Worm (Caenorhabditis elegans) whole organism, midembryonic: Measurements from ENCODE around the gene ttr-35.

Experiments used
- T22C8.4 ChIP-seq: fragments of 200-800 bp; sonication (Bioruptor generic); IDR thresholded peaks from 2 replicates; pipeline ENCODE4 v1.3.6; 2022; ENCODE audit warnings: missing genetic modification characterization, missing compliant biosample characterization
- cog-1 ChIP-seq: sonication (generic microtip); optimal IDR thresholded peaks from 2 replicates; lab custom pipeline; 2016; ENCODE audit warnings: missing genetic modification characterization, missing compliant biosample characterization
- flt-1 ChIP-seq: fragments of 200-800 bp; sonication (Bioruptor generic); IDR thresholded peaks from 2 replicates; pipeline ENCODE4 v1.3.6; 2022; ENCODE audit warnings: missing genetic modification characterization, missing compliant biosample characterization
- klf-2 ChIP-seq: fragments of 200-800 bp; sonication (Bioruptor generic); conservative IDR thresholded peaks from 2 replicates; pipeline ENCODE4 v1.3.6; 2022; ENCODE audit warnings: missing genetic modification reagents, missing genetic modification characterization, missing compliant biosample characterization
- med-1 ChIP-seq: sonication (generic microtip); optimal IDR thresholded peaks from 2 replicates; lab custom pipeline; 2017; ENCODE audit warnings: missing genetic modification characterization, mild to moderate bottlenecking, missing compliant biosample characterization, antibody characterized with exemption, missing genetic modification reagents; ENCODE audit not compliant: insufficient read depth
- ref-1 ChIP-seq: fragments of 200-800 bp; sonication (Bioruptor generic); conservative IDR thresholded peaks from 2 replicates; pipeline ENCODE4 v1.3.6; 2022; ENCODE audit warnings: missing genetic modification reagents, missing genetic modification characterization, missing compliant biosample characterization
- tab-1 ChIP-seq: fragments of 200-800 bp; sonication (Bioruptor generic); IDR thresholded peaks from 2 replicates; pipeline ENCODE4 v1.3.6; 2022; ENCODE audit warnings: missing genetic modification characterization, missing compliant biosample characterization
- ztf-23 ChIP-seq: fragments of 200-800 bp; sonication (Bioruptor generic); IDR thresholded peaks from 2 replicates; pipeline ENCODE4 v1.3.6; 2022; ENCODE audit warnings: missing genetic modification reagents, missing genetic modification characterization, missing compliant biosample characterization
- ztf-29 ChIP-seq: fragments of 200-800 bp; sonication (Bioruptor generic); IDR thresholded peaks from 2 replicates; pipeline ENCODE4 v1.3.6; 2022; ENCODE audit warnings: missing genetic modification reagents, missing genetic modification characterization, missing compliant biosample characterization

The ttr-35 gene

ce11 chrX:6511985-6512384, at the start of gene ttr-35:
Gene ttr-35 (plus strand): TSS chrX:6512285.
- TF ChIP-seq klf-2 (GFP tag; lab: Robert Waterston, UW) (no peak), ztf-29 (GFP tag; lab: Robert Waterston, UW) (no peak), ztf-23 (GFP tag; lab: Robert Waterston, UW) (no peak), cog-1 (tag; lab: Kevin White, UChicago) (no peak), T22C8.4 (no peak), ref-1 (GFP tag; lab: Robert Waterston, UW) (no peak), tab-1 (GFP tag; lab: Robert Waterston, UW) (no peak), flt-1 (GFP tag; lab: Robert Waterston, UW) (no peak), med-1 (no peak)

- TF ChIP-seq flt-1 (GFP tag; lab: Robert Waterston, UW) (no peak), med-1 (no peak), tab-1 (GFP tag; lab: Robert Waterston, UW) (no peak), cog-1 (tag; lab: Kevin White, UChicago) (no peak), ztf-23 (GFP tag; lab: Robert Waterston, UW) (no peak), ref-1 (GFP tag; lab: Robert Waterston, UW) (no peak), klf-2 (GFP tag; lab: Robert Waterston, UW) (no peak), ztf-29 (GFP tag; lab: Robert Waterston, UW) (no peak), T22C8.4 (no peak)
Measured at ce11 chrX:6462479-6462878, 49.6 kb upstream of the ttr-35 start.

ce11 chrX:6462995-6463462, 49.1 kb upstream of the ttr-35 start, which contains the start of gene C15B12.2:
Gene C15B12.2 (plus strand): TSS chrX:6463412.
- no peak for TF ChIP-seq ztf-29 (GFP tag; lab: Robert Waterston, UW)
- TF ChIP-seq ref-1 (GFP tag; lab: Robert Waterston, UW) = no peak
- TF ChIP-seq T22C8.4 = no peak
- no peak for TF ChIP-seq tab-1 (GFP tag; lab: Robert Waterston, UW)

- TF ChIP-seq T22C8.4 (no peak), flt-1 (GFP tag; lab: Robert Waterston, UW) (no peak), med-1 (no peak), ref-1 (GFP tag; lab: Robert Waterston, UW) (no peak), ztf-29 (GFP tag; lab: Robert Waterston, UW) (no peak), ztf-23 (GFP tag; lab: Robert Waterston, UW) (no peak), tab-1 (GFP tag; lab: Robert Waterston, UW) (no peak), klf-2 (GFP tag; lab: Robert Waterston, UW) (no peak), cog-1 (tag; lab: Kevin White, UChicago) (no peak)
Measured at ce11 chrX:6467462-6467861, 44.6 kb upstream of the ttr-35 start, which contains the start of gene C15B12.3. Gene C15B12.3 (minus strand): TSS chrX:6467562.

ce11 chrX:6468499-6468898, 43.6 kb upstream of the ttr-35 start, which contains the start of gene C15B12.9:
Gene C15B12.9 (plus strand): TSS chrX:6468799.
- TF ChIP-seq cog-1 (tag; lab: Kevin White, UChicago) = no peak
- no peak for TF ChIP-seq tab-1 (GFP tag; lab: Robert Waterston, UW)
- no peak for TF ChIP-seq flt-1 (GFP tag; lab: Robert Waterston, UW)
- no peak for TF ChIP-seq klf-2 (GFP tag; lab: Robert Waterston, UW)
- TF ChIP-seq med-1 = no peak
- TF ChIP-seq ref-1 (GFP tag; lab: Robert Waterston, UW) = no peak
- TF ChIP-seq ztf-23 (GFP tag; lab: Robert Waterston, UW) = no peak
- TF ChIP-seq ztf-29 (GFP tag; lab: Robert Waterston, UW) = no peak

- TF ChIP-seq flt-1 (GFP tag; lab: Robert Waterston, UW) (no peak), cog-1 (tag; lab: Kevin White, UChicago) (no peak), ztf-23 (GFP tag; lab: Robert Waterston, UW) (no peak), ztf-29 (GFP tag; lab: Robert Waterston, UW) (no peak), med-1 (no peak), ref-1 (GFP tag; lab: Robert Waterston, UW) (no peak), klf-2 (GFP tag; lab: Robert Waterston, UW) (no peak), T22C8.4 (no peak), tab-1 (GFP tag; lab: Robert Waterston, UW) (no peak)
Measured at ce11 chrX:6473698-6474314, 38.3 kb upstream of the ttr-35 start, which contains the start of the genes C15B12.4 and C15B12.8. Gene C15B12.4 (minus strand): TSS chrX:6473748. Gene C15B12.8 (plus strand): TSS chrX:6474264.

ce11 chrX:6476540-6476939, 35.5 kb upstream of the ttr-35 start, which contains the start of gene C15B12.1:
Gene C15B12.1 (plus strand): TSS chrX:6476810.
- TF ChIP-seq T22C8.4 (no peak), med-1 (no peak), tab-1 (GFP tag; lab: Robert Waterston, UW) (no peak), klf-2 (GFP tag; lab: Robert Waterston, UW) (no peak), cog-1 (tag; lab: Kevin White, UChicago) (no peak), ref-1 (GFP tag; lab: Robert Waterston, UW) (no peak), ztf-23 (GFP tag; lab: Robert Waterston, UW) (no peak), flt-1 (GFP tag; lab: Robert Waterston, UW) (no peak), ztf-29 (GFP tag; lab: Robert Waterston, UW) (no peak)

ce11 chrX:6484780-6485179, 27.3 kb upstream of the ttr-35 start, which contains the start of gene gar-1:
Gene gar-1 (minus strand): TSS chrX:6484880.
- TF ChIP-seq tab-1 (GFP tag; lab: Robert Waterston, UW) = no peak
- TF ChIP-seq ztf-29 (GFP tag; lab: Robert Waterston, UW) = no peak
- TF ChIP-seq med-1 = no peak
- no peak for TF ChIP-seq ref-1 (GFP tag; lab: Robert Waterston, UW)
- no peak for TF ChIP-seq T22C8.4
- no peak for TF ChIP-seq flt-1 (GFP tag; lab: Robert Waterston, UW)
- no peak for TF ChIP-seq cog-1 (tag; lab: Kevin White, UChicago)
- no peak for TF ChIP-seq klf-2 (GFP tag; lab: Robert Waterston, UW)
- TF ChIP-seq ztf-23 (GFP tag; lab: Robert Waterston, UW) = no peak

ce11 chrX:6499736-6500135, 12.3 kb upstream of the ttr-35 start, which contains the start of gene actl-1:
Gene actl-1 (minus strand): TSS chrX:6499836.
- no peak for TF ChIP-seq ztf-29 (GFP tag; lab: Robert Waterston, UW)
